Worm (Caenorhabditis elegans) whole organism, L3 larva: ENCODE results near the gene fbxc-54.

Source experiments
- R02D3.7 ChIP-seq: fragments of 150-350 bp; optimal IDR thresholded peaks from 2 replicates; lab custom pipeline; 2014; ENCODE audit warnings: missing biosample characterization, missing genetic modification characterization
- ceh-16 ChIP-seq: sonication (generic microtip); optimal IDR thresholded peaks from 2 replicates; lab custom pipeline; 2017; ENCODE audit warnings: missing biosample characterization, missing genetic modification characterization
- ceh-9 ChIP-seq: sonication (generic microtip); optimal IDR thresholded peaks from 2 replicates; lab custom pipeline; 2018; ENCODE audit warnings: missing biosample characterization, missing genetic modification characterization
- daf-12 ChIP-seq: fragments of 150-350 bp; optimal IDR thresholded peaks from 2 replicates; lab custom pipeline; 2014; ENCODE audit warnings: missing biosample characterization, missing genetic modification reagents, missing genetic modification characterization
- elt-1 ChIP-seq: fragments of 150-350 bp; optimal IDR thresholded peaks from 2 replicates; lab custom pipeline; 2014; ENCODE audit warnings: missing biosample characterization, missing genetic modification characterization
- elt-2 ChIP-seq: sonication (generic microtip); optimal IDR thresholded peaks from 2 replicates; lab custom pipeline; 2016; ENCODE audit warnings: missing genetic modification reagents, mild to moderate bottlenecking, missing genetic modification characterization, missing compliant biosample characterization
- fkh-2 ChIP-seq: fragments of 150-350 bp; optimal IDR thresholded peaks from 2 replicates; lab custom pipeline; 2014; ENCODE audit warnings: missing biosample characterization, missing genetic modification reagents, missing genetic modification characterization
- fos-1 ChIP-seq: fragments of 150-350 bp; optimal IDR thresholded peaks from 2 replicates; lab custom pipeline; 2014; ENCODE audit warnings: missing biosample characterization, missing genetic modification characterization
- hmg-11 ChIP-seq: sonication (generic microtip); optimal IDR thresholded peaks from 2 replicates; lab custom pipeline; 2016; ENCODE audit warnings: missing genetic modification characterization, missing compliant biosample characterization
- jun-1 ChIP-seq: fragments of 150-350 bp; optimal IDR thresholded peaks from 2 replicates; lab custom pipeline; 2014; ENCODE audit warnings: missing biosample characterization, missing genetic modification reagents, missing genetic modification characterization
- lin-39 ChIP-seq: fragments of 150-350 bp; optimal IDR thresholded peaks from 2 replicates; lab custom pipeline; 2018; ENCODE audit warnings: missing biosample characterization, missing genetic modification reagents, missing genetic modification characterization
- lsy-12 ChIP-seq: sonication (generic microtip); optimal IDR thresholded peaks from 2 replicates; lab custom pipeline; 2016; ENCODE audit warnings: mild to moderate bottlenecking, missing genetic modification characterization, missing compliant biosample characterization
- nfya-1 ChIP-seq: sonication (generic microtip); optimal IDR thresholded peaks from 2 replicates; lab custom pipeline; 2017; ENCODE audit warnings: missing genetic modification characterization, mild to moderate bottlenecking, missing compliant biosample characterization, antibody characterized with exemption, moderate library complexity; ENCODE audit not compliant: insufficient read depth
- nhr-12 ChIP-seq: fragments of 150-350 bp; optimal IDR thresholded peaks from 2 replicates; lab custom pipeline; 2014; ENCODE audit warnings: missing biosample characterization, missing genetic modification characterization
- nhr-28 ChIP-seq: fragments of 150-350 bp; optimal IDR thresholded peaks from 2 replicates; lab custom pipeline; 2014; ENCODE audit warnings: missing biosample characterization, missing genetic modification characterization
- nhr-76 ChIP-seq: fragments of 150-350 bp; sonication (generic microtip); optimal IDR thresholded peaks from 5 replicates; lab custom pipeline; 2014; ENCODE audit warnings: missing biosample characterization, missing genetic modification characterization
- nhr-77 ChIP-seq: fragments of 150-350 bp; optimal IDR thresholded peaks from 2 replicates; lab custom pipeline; 2014; ENCODE audit warnings: missing biosample characterization, missing genetic modification characterization
- skn-1 ChIP-seq: fragments of 150-350 bp; optimal IDR thresholded peaks from 2 replicates; lab custom pipeline; 2014; ENCODE audit warnings: missing biosample characterization, missing genetic modification characterization
- ztf-11 ChIP-seq: fragments of 150-350 bp; optimal IDR thresholded peaks from 2 replicates; lab custom pipeline; 2014; ENCODE audit warnings: missing biosample characterization, missing genetic modification characterization

fbxc-54 gene

DNA sequence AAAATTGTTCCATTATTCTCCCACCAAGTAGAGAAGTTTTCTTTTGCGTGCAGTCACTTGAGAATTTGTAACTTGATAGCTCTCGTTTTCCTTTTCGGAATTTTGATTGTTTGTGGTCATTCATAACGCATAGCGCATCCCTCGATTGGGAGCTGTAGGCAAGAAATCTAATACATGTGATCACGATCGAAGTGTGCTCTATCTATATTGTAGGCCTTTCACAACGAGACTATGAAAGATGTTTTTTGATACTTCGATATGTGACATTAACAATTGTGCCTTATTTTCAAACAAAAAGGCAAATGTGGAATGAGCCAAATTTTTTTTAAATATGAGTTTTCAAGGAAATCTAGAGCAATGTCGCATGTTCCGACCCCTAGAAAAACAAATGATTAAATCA is 44.3 kb downstream of the fbxc-54 start:
- TF ChIP-seq elt-1 (no peak), fkh-2 (tag; lab: Kevin White, UChicago) (no peak), nhr-77 (tag; lab: Kevin White, UChicago) (no peak), nhr-12 (no peak), lin-39 (tag; lab: Kevin White, UChicago) (no peak), lsy-12 (tag; lab: Kevin White, UChicago) (no peak), R02D3.7 (no peak), daf-12 (tag; lab: Kevin White, UChicago) (no peak), skn-1 (no peak), fos-1 (tag; lab: Kevin White, UChicago) (no peak), hmg-11 (tag; lab: Kevin White, UChicago) (no peak), ceh-16 (no peak), nfya-1 (no peak)

DNA sequence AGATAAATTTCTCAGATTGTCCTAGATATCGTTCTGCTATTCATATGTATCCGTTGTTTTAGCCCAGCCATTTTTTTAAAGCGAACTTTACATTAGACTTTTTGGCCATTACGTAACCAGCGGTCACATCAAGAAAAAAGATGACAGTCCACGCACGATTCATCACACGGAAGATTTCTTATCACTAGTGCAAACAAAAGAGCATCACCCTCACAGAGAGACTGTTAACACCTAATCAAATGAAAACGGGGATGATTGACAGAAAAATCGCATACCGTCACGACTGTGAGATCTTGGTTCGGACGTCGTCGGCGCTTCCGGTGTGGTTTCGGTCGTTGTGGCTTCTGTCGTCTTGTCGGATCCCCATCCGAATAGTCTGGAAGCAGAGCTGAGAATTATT is 45.1 kb downstream of the fbxc-54 start:
- TF ChIP-seq ztf-11 (tag; lab: Kevin White, UChicago) (no peak), elt-2 (tag; lab: Kevin White, UChicago) (peak; percentile 16)

DNA sequence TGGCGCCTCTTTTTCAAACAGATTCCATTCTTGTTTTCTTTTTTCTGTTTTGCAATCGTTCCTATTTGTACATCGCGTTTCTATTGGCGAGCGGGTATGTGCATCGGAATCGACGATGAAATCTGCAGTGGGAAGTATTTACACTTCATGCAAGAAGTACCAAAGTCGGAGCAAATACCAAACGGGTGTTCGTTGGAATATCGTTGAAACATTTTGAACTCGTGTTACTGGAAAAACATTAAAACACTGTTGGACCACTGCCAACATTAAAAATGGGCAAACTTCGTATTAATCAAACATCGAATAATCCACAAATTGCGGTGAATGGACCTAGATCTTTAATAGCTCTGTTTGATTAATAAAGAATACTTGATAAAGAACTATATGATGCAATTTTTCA is 47.6 kb downstream of the fbxc-54 start, which contains the start of gene C23H3.9:
Gene C23H3.9 (minus strand): TSS at position 101 of the 400 bp plus-strand sequence.
- no peak for TF ChIP-seq elt-2 (tag; lab: Kevin White, UChicago)
- no peak for TF ChIP-seq jun-1 (tag; lab: Kevin White, UChicago)
- TF ChIP-seq ceh-9 (tag; lab: Kevin White, UChicago), result no peak
- no peak for TF ChIP-seq nhr-76 (tag; lab: Kevin White, UChicago)
- TF ChIP-seq nhr-28 (tag; lab: Kevin White, UChicago), result no peak
